Fruit fly (Drosophila melanogaster): ENCODE measurements around the gene P5CDh2.

The P5CDh2 gene

dm6 chr3R:21837069-21837977 is 40.4 kb upstream of the P5CDh2 start:
- TF ChIP-seq EcR (GFP tag; optimal IDR thresholded peaks at IDR 0.05) = peak in 1 of 2 experiments; percentile 89
- TF ChIP-seq CG8478 (optimal IDR thresholded peaks at IDR 0.05) = no peak
- TF ChIP-seq pan (optimal IDR thresholded peaks at IDR 0.05) = no peak
- TF ChIP-seq psq (optimal IDR thresholded peaks at IDR 0.05) = no peak
- no peak for TF ChIP-seq usp (GFP tag; optimal IDR thresholded peaks at IDR 0.05)

dm6 chr3R:21838505-21838956 is 39.2 kb upstream of the P5CDh2 start:
- TF ChIP-seq CG8478 (optimal IDR thresholded peaks at IDR 0.05) = no peak
- TF ChIP-seq pan (optimal IDR thresholded peaks at IDR 0.05) = no peak
- TF ChIP-seq psq (optimal IDR thresholded peaks at IDR 0.05) = no peak
- no peak for TF ChIP-seq Dll (optimal IDR thresholded peaks at IDR 0.05)
- TF ChIP-seq EcR (GFP tag; optimal IDR thresholded peaks at IDR 0.05) = no peak
- TF ChIP-seq usp (GFP tag; optimal IDR thresholded peaks at IDR 0.05) = no peak

dm6 chr3R:21839636-21840035 is 38.1 kb upstream of the P5CDh2 start:
- no peak for TF ChIP-seq EcR (GFP tag; optimal IDR thresholded peaks at IDR 0.05)
- TF ChIP-seq usp (GFP tag; optimal IDR thresholded peaks at IDR 0.05) = no peak
- TF ChIP-seq pan (optimal IDR thresholded peaks at IDR 0.05) = no peak
- TF ChIP-seq CG8478 (optimal IDR thresholded peaks at IDR 0.05) = no peak
- no peak for TF ChIP-seq psq (optimal IDR thresholded peaks at IDR 0.05)
- no peak for TF ChIP-seq Dll (optimal IDR thresholded peaks at IDR 0.05)

- TF ChIP-seq usp (GFP tag; optimal IDR thresholded peaks at IDR 0.05) (no peak), Dll (optimal IDR thresholded peaks at IDR 0.05) (no peak), CG8478 (optimal IDR thresholded peaks at IDR 0.05) (no peak), psq (optimal IDR thresholded peaks at IDR 0.05) (no peak), EcR (GFP tag; optimal IDR thresholded peaks at IDR 0.05) (no peak), pan (optimal IDR thresholded peaks at IDR 0.05) (no peak)
These were observed 37.3 kb upstream of the P5CDh2 start for dm6 chr3R:21840432-21840831.

dm6 chr3R:21841474-21842376 is 36.0 kb upstream of the P5CDh2 start:
- TF ChIP-seq usp (GFP tag; optimal IDR thresholded peaks at IDR 0.05) (no peak), pan (optimal IDR thresholded peaks at IDR 0.05) (no peak), EcR (GFP tag; optimal IDR thresholded peaks at IDR 0.05) (no peak), Dll (optimal IDR thresholded peaks at IDR 0.05) (no peak), CG8478 (optimal IDR thresholded peaks at IDR 0.05) (no peak), psq (optimal IDR thresholded peaks at IDR 0.05) (no peak)

dm6 chr3R:21843665-21844064 is 34.1 kb upstream of the P5CDh2 start, which contains the start of gene Gr93b:
Gene Gr93b, minus strand, starts transcription at chr3R:21843765.
- TF ChIP-seq psq (optimal IDR thresholded peaks at IDR 0.05) (no peak), usp (GFP tag; optimal IDR thresholded peaks at IDR 0.05) (no peak), CG8478 (optimal IDR thresholded peaks at IDR 0.05) (no peak), pan (optimal IDR thresholded peaks at IDR 0.05) (no peak), Dll (optimal IDR thresholded peaks at IDR 0.05) (no peak), EcR (GFP tag; optimal IDR thresholded peaks at IDR 0.05) (no peak)

dm6 chr3R:21845165-21845564 is 32.6 kb upstream of the P5CDh2 start, which contains the start of gene Gr93c:
Gene Gr93c, minus strand, starts transcription at chr3R:21845265.
- no peak for TF ChIP-seq pan (optimal IDR thresholded peaks at IDR 0.05)
- no peak for TF ChIP-seq usp (GFP tag; optimal IDR thresholded peaks at IDR 0.05)
- no peak for TF ChIP-seq EcR (GFP tag; optimal IDR thresholded peaks at IDR 0.05)
- TF ChIP-seq Dll (optimal IDR thresholded peaks at IDR 0.05) = no peak
- no peak for TF ChIP-seq CG8478 (optimal IDR thresholded peaks at IDR 0.05)
- TF ChIP-seq psq (optimal IDR thresholded peaks at IDR 0.05) = no peak

- TF ChIP-seq usp (GFP tag; optimal IDR thresholded peaks at IDR 0.05) (no peak), CG8478 (optimal IDR thresholded peaks at IDR 0.05) (no peak), Dll (optimal IDR thresholded peaks at IDR 0.05) (no peak), pan (optimal IDR thresholded peaks at IDR 0.05) (no peak), EcR (GFP tag; optimal IDR thresholded peaks at IDR 0.05) (no peak), psq (optimal IDR thresholded peaks at IDR 0.05) (no peak)
These were observed 31.2 kb upstream of the P5CDh2 start, which contains the start of gene Gr93d for dm6 chr3R:21846559-21846958. Gene Gr93d, minus strand, starts transcription at chr3R:21846659.

- TF ChIP-seq EcR (GFP tag; optimal IDR thresholded peaks at IDR 0.05) (no peak), usp (GFP tag; optimal IDR thresholded peaks at IDR 0.05) (no peak), psq (optimal IDR thresholded peaks at IDR 0.05) (no peak), Dll (optimal IDR thresholded peaks at IDR 0.05) (no peak), pan (optimal IDR thresholded peaks at IDR 0.05) (no peak), CG8478 (optimal IDR thresholded peaks at IDR 0.05) (no peak)
These were observed 30.3 kb upstream of the P5CDh2 start for dm6 chr3R:21847438-21847837.

- TF ChIP-seq Dll (optimal IDR thresholded peaks at IDR 0.05) (no peak), CG8478 (optimal IDR thresholded peaks at IDR 0.05) (no peak), usp (GFP tag; optimal IDR thresholded peaks at IDR 0.05) (no peak), psq (optimal IDR thresholded peaks at IDR 0.05) (no peak), pan (optimal IDR thresholded peaks at IDR 0.05) (no peak), EcR (GFP tag; optimal IDR thresholded peaks at IDR 0.05) (no peak)
These were observed 29.5 kb upstream of the P5CDh2 start for dm6 chr3R:21848271-21848670.

- TF ChIP-seq pan (optimal IDR thresholded peaks at IDR 0.05) = no peak
- TF ChIP-seq EcR (GFP tag; optimal IDR thresholded peaks at IDR 0.05) = no peak
- TF ChIP-seq psq (optimal IDR thresholded peaks at IDR 0.05) = no peak
- no peak for TF ChIP-seq Dll (optimal IDR thresholded peaks at IDR 0.05)
- no peak for TF ChIP-seq usp (GFP tag; optimal IDR thresholded peaks at IDR 0.05)
- TF ChIP-seq CG8478 (optimal IDR thresholded peaks at IDR 0.05) = no peak
These were observed 28.7 kb upstream of the P5CDh2 start for dm6 chr3R:21848987-21849442.
